Worm (Caenorhabditis elegans) whole organism, mixed stage, embryonic: ENCODE results near the gene nhr-271.

Experiments
- M03D4.4 ChIP-seq: sonication (generic microtip); optimal IDR thresholded peaks from 2 replicates; lab custom pipeline; 2017; ENCODE audit warnings: mild to moderate bottlenecking, missing genetic modification characterization, missing compliant biosample characterization
- bed-3 ChIP-seq: fragments of 200-800 bp; sonication (Bioruptor generic); optimal IDR thresholded peaks from 3 replicates; lab custom pipeline; 2018; ENCODE audit warnings: mild to moderate bottlenecking, missing genetic modification characterization, moderate library complexity, missing compliant biosample characterization
- blmp-1 ChIP-seq: fragments of 150-350 bp; optimal IDR thresholded peaks from 2 replicates; lab custom pipeline; 2014; ENCODE audit warnings: missing biosample characterization, missing genetic modification characterization
- ceh-39 ChIP-seq: fragments of 150-350 bp; optimal IDR thresholded peaks from 2 replicates; lab custom pipeline; 2014; ENCODE audit warnings: missing biosample characterization, missing genetic modification characterization
- ceh-43 ChIP-seq: fragments of 200-800 bp; sonication (Bioruptor generic); optimal IDR thresholded peaks from 2 replicates; lab custom pipeline; 2018; ENCODE audit warnings: mild to moderate bottlenecking, missing genetic modification characterization, moderate library complexity, missing compliant biosample characterization
- ceh-83 ChIP-seq: fragments of 200-800 bp; sonication (Bioruptor generic); optimal IDR thresholded peaks from 2 replicates; lab custom pipeline; 2018; ENCODE audit warnings: mild to moderate bottlenecking, missing genetic modification characterization, missing compliant biosample characterization
- ces-1 ChIP-seq: fragments of 150-350 bp; optimal IDR thresholded peaks from 2 replicates; lab custom pipeline; 2014; ENCODE audit warnings: missing biosample characterization, missing genetic modification reagents, missing genetic modification characterization
- cnd-1 ChIP-seq: fragments of 200-800 bp; sonication (Bioruptor generic); optimal IDR thresholded peaks from 2 replicates; lab custom pipeline; 2018; ENCODE audit warnings: mild to moderate bottlenecking, missing genetic modification characterization, missing compliant biosample characterization
- drap-1 ChIP-seq: fragments of 200-800 bp; sonication (Bioruptor generic); optimal IDR thresholded peaks from 3 replicates; lab custom pipeline; 2018; ENCODE audit warnings: mild to moderate bottlenecking, missing genetic modification characterization, missing compliant biosample characterization
- elt-1 ChIP-seq: sonication (generic microtip); optimal IDR thresholded peaks from 2 replicates; lab custom pipeline; 2017; ENCODE audit warnings: missing genetic modification characterization, mild to moderate bottlenecking, missing compliant biosample characterization, antibody characterized with exemption, moderate library complexity, borderline replicate concordance; ENCODE audit not compliant: insufficient read depth
- elt-3 ChIP-seq: fragments of 150-350 bp; optimal IDR thresholded peaks from 2 replicates; lab custom pipeline; 2014; ENCODE audit warnings: missing biosample characterization, missing genetic modification characterization
- flh-1 ChIP-seq: fragments of 200-800 bp; sonication (Bioruptor generic); optimal IDR thresholded peaks from 2 replicates; lab custom pipeline; 2018; ENCODE audit warnings: mild to moderate bottlenecking, missing genetic modification characterization, moderate library complexity, missing compliant biosample characterization
- ham-2 ChIP-seq: fragments of 200-800 bp; sonication (Bioruptor generic); optimal IDR thresholded peaks from 2 replicates; lab custom pipeline; 2018; ENCODE audit warnings: mild to moderate bottlenecking, missing genetic modification characterization, missing compliant biosample characterization
- hlh-1 ChIP-seq: fragments of 150-350 bp; optimal IDR thresholded peaks from 2 replicates; lab custom pipeline; 2014; ENCODE audit warnings: missing biosample characterization, missing genetic modification reagents, missing genetic modification characterization
- lin-13 ChIP-seq: fragments of 150-350 bp; optimal IDR thresholded peaks from 2 replicates; lab custom pipeline; 2014; ENCODE audit warnings: missing biosample characterization, missing genetic modification characterization
- lin-32 ChIP-seq: fragments of 200-800 bp; sonication (Bioruptor generic); optimal IDR thresholded peaks from 2 replicates; lab custom pipeline; 2018; ENCODE audit warnings: mild to moderate bottlenecking, missing genetic modification characterization, missing compliant biosample characterization
- lsy-2 ChIP-seq: fragments of 150-350 bp; optimal IDR thresholded peaks from 2 replicates; lab custom pipeline; 2014; ENCODE audit warnings: missing biosample characterization, missing genetic modification characterization
- mab-5 ChIP-seq: fragments of 150-350 bp; optimal IDR thresholded peaks from 2 replicates; lab custom pipeline; 2014; ENCODE audit warnings: missing biosample characterization, missing genetic modification characterization
- mls-2 ChIP-seq: sonication (generic microtip); optimal IDR thresholded peaks from 2 replicates; lab custom pipeline; 2016; ENCODE audit warnings: mild to moderate bottlenecking, missing genetic modification characterization, moderate library complexity, missing compliant biosample characterization
- nhr-2 ChIP-seq: fragments of 150-350 bp; optimal IDR thresholded peaks from 2 replicates; lab custom pipeline; 2014; ENCODE audit warnings: missing biosample characterization, missing genetic modification characterization
- nhr-237 ChIP-seq: fragments of 150-350 bp; optimal IDR thresholded peaks from 2 replicates; lab custom pipeline; 2014; ENCODE audit warnings: missing biosample characterization, missing genetic modification characterization
- nhr-28 ChIP-seq: fragments of 150-350 bp; optimal IDR thresholded peaks from 2 replicates; lab custom pipeline; 2014; ENCODE audit warnings: missing biosample characterization, missing genetic modification characterization
- nhr-76 ChIP-seq: sonication (generic microtip); optimal IDR thresholded peaks from 2 replicates; lab custom pipeline; 2017; ENCODE audit warnings: missing biosample characterization, missing genetic modification characterization
- pha-4 ChIP-seq: fragments of 150-350 bp; optimal IDR thresholded peaks from 2 replicates; lab custom pipeline; 2018; ENCODE audit warnings: missing biosample characterization, missing genetic modification reagents, missing genetic modification characterization
- sem-2 ChIP-seq: fragments of 200-800 bp; sonication (Bioruptor generic); optimal IDR thresholded peaks from 2 replicates; lab custom pipeline; 2018; ENCODE audit warnings: mild to moderate bottlenecking, missing genetic modification characterization, missing compliant biosample characterization
- snpc-4 ChIP-seq: fragments of 150-350 bp; optimal IDR thresholded peaks from 2 replicates; lab custom pipeline; 2014; ENCODE audit warnings: missing biosample characterization, missing genetic modification characterization
- sptf-1 ChIP-seq: sonication (generic microtip); optimal IDR thresholded peaks from 2 replicates; lab custom pipeline; 2017; ENCODE audit warnings: mild to moderate bottlenecking, missing genetic modification characterization, moderate library complexity, missing compliant biosample characterization
- unc-120 ChIP-seq: sonication (generic microtip); optimal IDR thresholded peaks from 2 replicates; lab custom pipeline; 2017; ENCODE audit warnings: missing genetic modification characterization, missing compliant biosample characterization; ENCODE audit not compliant: poor library complexity, severe bottlenecking
- unc-39 ChIP-seq: fragments of 150-350 bp; optimal IDR thresholded peaks from 2 replicates; lab custom pipeline; 2014; ENCODE audit warnings: missing biosample characterization, missing genetic modification characterization
- unc-62 ChIP-seq: fragments of 150-350 bp; optimal IDR thresholded peaks from 2 replicates; lab custom pipeline; 2014; ENCODE audit warnings: missing biosample characterization, missing genetic modification reagents, missing genetic modification characterization
- zip-8 ChIP-seq: fragments of 150-350 bp; optimal IDR thresholded peaks from 2 replicates; lab custom pipeline; 2014; ENCODE audit warnings: missing biosample characterization, missing genetic modification characterization
- ztf-11 ChIP-seq: fragments of 150-350 bp; optimal IDR thresholded peaks from 2 replicates; lab custom pipeline; 2014; ENCODE audit warnings: missing biosample characterization, missing genetic modification characterization

nhr-271 gene

DNA sequence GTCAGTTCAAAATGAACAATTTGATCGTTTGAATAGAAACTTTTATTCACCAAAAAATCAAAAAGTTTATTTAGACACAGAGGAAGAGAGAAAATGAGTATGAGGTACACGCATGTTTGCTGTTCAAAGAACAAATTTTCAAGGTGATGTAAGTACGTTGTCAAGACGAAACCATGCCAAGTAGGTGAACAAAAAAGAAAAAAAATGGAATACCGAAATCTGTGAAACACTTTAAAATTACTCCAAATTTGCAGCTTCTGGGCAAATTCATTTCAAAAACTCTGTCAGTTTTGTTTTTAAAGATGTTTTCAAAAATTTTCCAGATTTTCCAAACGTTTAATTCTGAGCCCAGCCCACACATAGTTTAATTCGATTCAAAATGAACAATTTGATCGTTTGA lies at the start of gene nhr-271:
Gene nhr-271 (minus strand): TSS at position 101 of the 400 bp plus-strand sequence.
- TF ChIP-seq ceh-39 (no peak), ztf-11 (tag; lab: Kevin White, UChicago) (no peak), elt-3 (tag; lab: Kevin White, UChicago) (no peak)

DNA sequence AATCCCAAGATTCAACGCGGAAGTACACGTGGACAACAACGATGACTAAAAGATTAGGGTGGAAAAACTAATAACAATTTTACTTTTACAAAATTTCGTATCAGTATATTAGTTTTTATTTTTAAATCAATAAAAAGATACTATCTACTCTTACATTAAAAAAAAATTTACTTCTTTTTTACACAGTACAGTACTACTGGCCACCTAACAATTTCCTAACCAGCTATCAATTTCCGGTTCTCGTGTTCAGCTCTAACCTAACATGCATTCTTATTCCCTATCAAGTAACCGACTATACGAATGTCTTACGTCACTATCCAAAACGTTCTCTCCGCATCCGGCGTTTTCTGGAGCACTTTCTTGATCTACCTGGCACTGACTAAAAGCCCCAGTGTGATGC lies 49.3 kb upstream of the nhr-271 start, which contains the start of gene srd-21:
Gene srd-21 (plus strand): TSS at position 301 of the 400 bp plus-strand sequence.
- TF ChIP-seq sptf-1 = no peak
- TF ChIP-seq pha-4 (tag; lab: Kevin White, UChicago) = no peak
- TF ChIP-seq bed-3 = no peak
- TF ChIP-seq zip-8 (tag; lab: Kevin White, UChicago) = no peak
- no peak for TF ChIP-seq elt-1
- TF ChIP-seq flh-1 = no peak
- no peak for TF ChIP-seq ceh-39
- no peak for TF ChIP-seq unc-62 (GFP tag; lab: Kevin White, UChicago)
- no peak for TF ChIP-seq nhr-76 (tag; lab: Kevin White, UChicago)
- no peak for TF ChIP-seq drap-1 (GFP tag; lab: Kevin White, UChicago)
- TF ChIP-seq mab-5 (tag; lab: Kevin White, UChicago) = no peak
- TF ChIP-seq M03D4.4 (tag; lab: Kevin White, UChicago) = no peak
- no peak for TF ChIP-seq ceh-43
- TF ChIP-seq lin-32 = no peak
- no peak for TF ChIP-seq unc-120 (tag; lab: Kevin White, UChicago)
- TF ChIP-seq, all 35 proteins: peak for 0

DNA sequence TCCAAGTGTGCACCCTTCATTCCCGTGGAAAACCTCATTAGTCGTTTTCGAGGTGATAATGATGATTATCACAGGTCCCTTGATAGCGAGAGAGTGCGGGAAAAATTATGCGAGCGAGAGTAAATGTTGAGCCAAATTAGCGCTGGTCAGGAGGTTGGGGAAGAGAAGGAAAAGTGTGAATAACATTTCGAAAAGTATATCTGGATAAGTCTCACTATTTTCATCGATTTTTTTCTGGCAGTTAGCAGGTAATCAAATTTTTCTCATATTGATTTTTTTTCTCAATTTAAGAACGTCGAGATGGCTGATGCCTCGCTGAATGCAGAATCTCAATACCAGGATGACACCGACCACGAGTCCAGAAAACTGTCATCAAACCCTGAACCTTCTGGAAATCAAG lies 48.7 kb upstream of the nhr-271 start, which contains the start of gene W06G6.2:
Gene W06G6.2 (plus strand): TSS at position 301 of the 400 bp plus-strand sequence.
- TF ChIP-seq nhr-76 (tag; lab: Kevin White, UChicago) (no peak), mls-2 (tag; lab: Kevin White, UChicago) (no peak), drap-1 (GFP tag; lab: Kevin White, UChicago) (no peak), sptf-1 (no peak), sem-2 (GFP tag; lab: Kevin White, UChicago) (no peak), lin-13 (tag; lab: Kevin White, UChicago) (no peak), cnd-1 (tag; lab: Kevin White, UChicago) (no peak), ces-1 (GFP tag; lab: Kevin White, UChicago) (no peak), ceh-39 (no peak), elt-3 (tag; lab: Kevin White, UChicago) (no peak), ceh-43 (no peak), nhr-28 (tag; lab: Kevin White, UChicago) (no peak), pha-4 (tag; lab: Kevin White, UChicago) (no peak)

DNA sequence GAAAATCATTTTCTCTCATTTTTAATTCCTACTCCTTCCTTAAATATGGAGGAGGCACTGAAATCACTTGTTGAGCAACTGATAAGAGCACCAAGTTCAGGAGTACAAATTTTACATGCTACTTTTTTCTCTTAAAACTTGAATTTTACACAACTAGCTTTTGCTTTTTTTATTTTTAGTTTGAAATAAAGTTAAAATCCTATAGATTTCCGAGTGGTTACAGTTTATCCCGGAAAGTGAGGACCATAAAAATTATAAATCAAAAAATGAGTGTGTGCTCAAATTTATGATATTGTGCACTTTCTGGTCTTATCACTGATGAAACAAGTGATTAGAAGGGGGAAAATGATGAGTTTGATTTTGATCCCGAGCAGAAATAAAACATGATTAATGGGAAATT lies 47.6 kb upstream of the nhr-271 start, which contains the start of gene oac-53:
Gene oac-53 (minus strand): TSS at position 9 of the 400 bp plus-strand sequence.
- TF ChIP-seq mls-2 (tag; lab: Kevin White, UChicago) (no peak), lin-13 (tag; lab: Kevin White, UChicago) (no peak), nhr-237 (tag; lab: Kevin White, UChicago) (no peak), bed-3 (no peak), elt-3 (tag; lab: Kevin White, UChicago) (no peak), ham-2 (GFP tag; lab: Kevin White, UChicago) (no peak), nhr-76 (tag; lab: Kevin White, UChicago) (no peak), flh-1 (no peak), blmp-1 (tag; lab: Kevin White, UChicago) (no peak), cnd-1 (tag; lab: Kevin White, UChicago) (no peak)

DNA sequence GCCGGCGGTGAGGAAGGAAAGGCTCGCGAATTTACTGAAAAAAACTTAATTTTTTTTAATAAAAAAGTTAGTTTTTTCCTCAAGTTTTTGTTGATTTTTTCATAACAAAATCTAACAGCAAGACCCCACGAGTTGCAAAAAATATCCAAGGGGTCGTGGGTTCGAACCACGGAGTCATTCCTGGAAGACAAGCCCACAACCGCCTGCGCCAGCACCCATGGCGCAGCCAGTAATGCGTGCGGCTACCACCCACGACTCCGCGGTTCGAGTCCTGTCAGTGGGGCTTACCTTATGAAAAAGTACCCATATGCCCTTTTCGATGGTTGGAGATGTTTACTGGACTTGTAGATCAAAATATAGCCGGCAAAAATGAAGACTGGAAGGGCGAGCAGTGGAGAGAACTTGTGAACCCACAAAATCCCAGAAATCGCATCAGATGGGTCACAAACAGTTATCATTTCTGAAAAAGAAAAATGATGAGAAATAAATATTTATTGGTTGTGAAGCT lies 42.5 kb upstream of the nhr-271 start, which contains the start of gene Y70C5A.2:
Gene Y70C5A.2 (minus strand): TSS at position 458 of the 508 bp plus-strand sequence.
- TF ChIP-seq flh-1 = no peak
- no peak for TF ChIP-seq snpc-4 (tag; lab: Kevin White, UChicago)
- no peak for TF ChIP-seq mls-2 (tag; lab: Kevin White, UChicago)

DNA sequence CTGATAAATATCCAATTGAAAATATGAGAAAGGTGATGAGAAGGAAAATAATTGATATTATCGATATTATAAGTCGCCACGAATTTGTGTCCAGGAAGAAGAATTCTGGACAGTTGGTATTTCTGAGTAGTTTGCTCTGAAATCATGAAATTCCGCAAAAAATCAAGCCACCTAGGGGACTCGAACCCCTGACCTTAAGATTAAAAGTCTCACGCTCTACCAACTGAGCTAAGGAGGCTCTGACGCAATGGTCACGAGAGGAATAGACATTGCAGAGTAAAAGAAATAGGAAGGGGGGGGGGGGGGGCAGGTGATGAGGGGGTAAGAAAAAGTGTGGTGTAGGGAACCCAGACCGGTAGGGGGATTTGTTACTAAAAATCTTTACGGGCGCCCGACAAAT lies 41.6 kb upstream of the nhr-271 start:
- TF ChIP-seq M03D4.4 (tag; lab: Kevin White, UChicago) (peak; percentile 66), lsy-2 (tag; lab: Kevin White, UChicago) (no peak), ceh-83 (GFP tag; lab: Kevin White, UChicago) (no peak), snpc-4 (tag; lab: Kevin White, UChicago) (no peak), sem-2 (GFP tag; lab: Kevin White, UChicago) (peak; percentile 36), sptf-1 (peak; percentile 75), mls-2 (tag; lab: Kevin White, UChicago) (peak; percentile 14), elt-1 (no peak), elt-3 (tag; lab: Kevin White, UChicago) (no peak), nhr-76 (tag; lab: Kevin White, UChicago) (no peak), hlh-1 (peak; percentile 3), nhr-2 (no peak), flh-1 (peak; percentile 17), cnd-1 (tag; lab: Kevin White, UChicago) (peak; percentile 51), unc-39 (tag; lab: Kevin White, UChicago) (no peak), drap-1 (GFP tag; lab: Kevin White, UChicago) (peak; percentile 47)
